Worm (Caenorhabditis elegans): ENCODE results near the gene fbxb-118.

Gene fbxb-118

DNA sequence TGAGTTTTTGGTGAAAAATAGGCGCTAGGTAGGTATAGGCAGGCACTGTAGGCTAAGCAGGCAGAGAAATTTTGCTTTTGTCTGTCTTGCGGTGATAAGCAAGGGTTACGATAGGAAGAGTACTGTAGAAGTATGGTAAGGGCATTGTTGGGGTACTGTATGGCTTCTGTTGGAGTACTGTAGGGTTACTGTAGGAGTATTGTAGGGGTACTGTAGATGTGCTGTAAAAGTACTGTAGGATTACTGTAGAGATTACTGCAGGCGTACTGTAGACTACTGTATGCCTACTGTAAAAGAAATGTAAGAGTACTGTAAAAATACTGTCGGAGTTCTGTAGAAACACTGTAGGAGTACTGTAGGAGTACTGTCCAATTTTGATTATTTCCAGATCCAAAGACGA, 28.6 kb upstream of the fbxb-118 start:
- no peak for TF ChIP-seq Y67H2A.10 (GFP tag; conservative IDR thresholded peaks at IDR 0.05)
- no peak for TF ChIP-seq F57A8.1 (GFP tag; optimal IDR thresholded peaks at IDR 0.05)
- TF ChIP-seq ceh-40 (GFP tag; IDR thresholded peaks at IDR 0.05), result no peak
- TF ChIP-seq ztf-25 (GFP tag; IDR thresholded peaks at IDR 0.05), result no peak
- TF ChIP-seq K12H6.12 (tag; optimal IDR thresholded peaks at IDR 0.05), result peak; percentile 88
- TF ChIP-seq F57C9.4 (tag; optimal IDR thresholded peaks at IDR 0.05), result no peak
- TF ChIP-seq C17E4.6 (GFP tag; IDR thresholded peaks at IDR 0.05), result no peak
- TF ChIP-seq cebp-2 (GFP tag; IDR thresholded peaks at IDR 0.05), result 0 out of 2 replicates have a peak, but pooled peaks have one; percentile 53

DNA sequence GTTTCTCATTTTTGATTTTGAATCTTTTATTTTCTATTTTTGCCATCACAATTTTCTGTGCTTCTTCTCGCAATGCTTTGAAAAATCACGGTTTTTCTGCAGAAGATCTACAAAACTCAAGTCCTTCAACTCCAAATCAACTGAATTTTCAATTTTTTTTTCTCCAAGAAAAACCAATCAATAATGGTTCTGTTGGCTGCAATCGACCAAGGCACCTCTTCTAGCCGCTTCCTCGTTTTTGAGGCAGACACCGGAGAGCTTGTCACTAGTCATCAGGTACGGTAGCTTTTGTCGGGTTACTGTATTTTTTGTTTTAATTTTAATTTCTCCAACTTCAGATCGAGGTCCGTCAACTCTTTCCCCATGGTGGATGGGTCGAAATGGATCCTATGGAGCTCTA, 27.9 kb upstream of the fbxb-118 start, which contains the start of gene R11F4.1:
Gene R11F4.1, plus strand, starts transcription at position 103 of the 400 bp plus-strand sequence.
- TF ChIP-seq ceh-27 (GFP tag; optimal IDR thresholded peaks at IDR 0.05) (no peak), K11D2.4 (GFP tag; IDR thresholded peaks at IDR 0.05) (0 out of 2 replicates have a peak, but pooled peaks have one; percentile 11), F10E7.11 (tag; optimal IDR thresholded peaks at IDR 0.05) (no peak)

DNA sequence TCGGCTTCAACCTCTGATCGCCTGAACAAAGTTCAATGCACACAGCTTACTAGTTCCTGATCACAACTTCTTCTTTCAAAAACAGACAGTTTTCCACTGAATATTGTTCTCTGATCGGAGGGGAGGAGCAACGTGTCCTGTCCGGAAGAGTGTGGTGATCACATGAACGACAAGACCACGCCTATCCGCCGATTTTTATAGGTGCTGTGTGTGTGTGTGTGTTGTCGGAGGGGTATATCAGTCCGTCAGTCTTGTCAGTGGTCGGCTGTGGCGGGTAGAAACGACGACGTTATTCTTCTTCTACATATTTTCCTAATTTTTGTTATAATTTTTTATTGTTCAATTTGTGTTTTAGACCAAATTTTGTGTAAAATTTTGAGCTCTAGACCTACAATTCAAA, 26.9 kb upstream of the fbxb-118 start:
- TF ChIP-seq lsl-1 (GFP tag; optimal IDR thresholded peaks at IDR 0.05), result no peak
- no peak for TF ChIP-seq dox-1 (GFP tag; IDR thresholded peaks at IDR 0.05)
- TF ChIP-seq K12H6.12 (tag; optimal IDR thresholded peaks at IDR 0.05), result no peak
- TF ChIP-seq rcor-1 (GFP tag; IDR thresholded peaks at IDR 0.05), result no peak
- TF ChIP-seq B0261.1 (tag; optimal IDR thresholded peaks at IDR 0.05), result no peak
- TF ChIP-seq pha-4 (tag; optimal IDR thresholded peaks at IDR 0.05), result no peak
- TF ChIP-seq rec-8 (tag; optimal IDR thresholded peaks at IDR 0.05), result no peak
- no peak for TF ChIP-seq mes-4 (tag; optimal IDR thresholded peaks at IDR 0.05)
- TF ChIP-seq hrde-1 (tag; optimal IDR thresholded peaks at IDR 0.05; ENCODE audit: borderline replicate concordance), result no peak
- TF ChIP-seq Y56A3A.18 (GFP tag; IDR thresholded peaks at IDR 0.05), result no peak
- no peak for TF ChIP-seq nhr-80 (tag; optimal IDR thresholded peaks at IDR 0.05)
- TF ChIP-seq ztf-26 (tag; optimal IDR thresholded peaks at IDR 0.05), result no peak
- no peak for TF ChIP-seq F33H1.4 (GFP tag; IDR thresholded peaks at IDR 0.05)
- no peak for TF ChIP-seq B0336.3 (GFP tag; IDR thresholded peaks at IDR 0.05)
- TF ChIP-seq dpl-1 (GFP tag; optimal IDR thresholded peaks at IDR 0.05), result no peak

DNA sequence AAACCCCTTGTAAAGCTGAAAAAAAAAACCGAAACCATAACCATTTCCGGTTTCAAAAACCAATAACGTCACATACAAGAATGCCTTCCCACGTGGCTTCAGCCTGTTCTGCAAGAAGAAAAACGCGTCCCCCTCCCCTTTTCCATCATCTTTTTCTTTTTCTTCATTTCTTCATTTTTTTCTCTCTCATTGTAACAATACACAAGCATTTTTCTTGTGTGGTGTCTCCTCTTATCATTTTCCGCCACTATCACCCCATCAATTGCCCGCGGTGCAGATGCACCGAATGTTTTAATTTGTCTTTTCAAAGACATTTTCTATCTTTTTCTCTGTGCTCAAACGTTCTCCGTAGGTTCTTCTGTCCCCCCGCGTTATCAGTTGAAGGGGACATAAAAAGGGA, 25.3 kb upstream of the fbxb-118 start:
- no peak for TF ChIP-seq ztf-25 (GFP tag; IDR thresholded peaks at IDR 0.05)
- no peak for TF ChIP-seq egl-44 (GFP tag; IDR thresholded peaks at IDR 0.05)
- no peak for TF ChIP-seq hrde-1 (tag; optimal IDR thresholded peaks at IDR 0.05; ENCODE audit: borderline replicate concordance)
- no peak for TF ChIP-seq lag-1 (GFP tag; IDR thresholded peaks at IDR 0.05)
- no peak for TF ChIP-seq Y79H2A.3 (GFP tag; conservative IDR thresholded peaks at IDR 0.05)
- no peak for TF ChIP-seq T07F8.4 (tag; optimal IDR thresholded peaks at IDR 0.05)
- TF ChIP-seq nhr-90 (tag; optimal IDR thresholded peaks at IDR 0.05), result peak; percentile 59
- no peak for TF ChIP-seq mes-4 (tag; optimal IDR thresholded peaks at IDR 0.05)
- TF ChIP-seq cebp-2 (GFP tag; IDR thresholded peaks at IDR 0.05), result no peak
- TF ChIP-seq somi-1 (GFP tag; optimal IDR thresholded peaks at IDR 0.05), result peak; percentile 93
- peak; percentile 86 for TF ChIP-seq lin-40 (tag; optimal IDR thresholded peaks at IDR 0.05)
- TF ChIP-seq ama-1 (optimal IDR thresholded peaks at IDR 0.05), result no peak
- TF ChIP-seq ama-1 (GFP tag; optimal IDR thresholded peaks at IDR 0.05), result no peak
- no peak for TF ChIP-seq dpff-1 (tag; optimal IDR thresholded peaks at IDR 0.05)
- no peak for TF ChIP-seq rec-8 (tag; optimal IDR thresholded peaks at IDR 0.05)
- TF ChIP-seq ztf-3 (GFP tag; optimal IDR thresholded peaks at IDR 0.05), result no peak
- no peak for TF ChIP-seq hmg-1.2 (GFP tag; IDR thresholded peaks at IDR 0.05)
- no peak for TF ChIP-seq ceh-91 (GFP tag; IDR thresholded peaks at IDR 0.05)
- no peak for TF ChIP-seq him-1 (tag; optimal IDR thresholded peaks at IDR 0.05)
- TF ChIP-seq F22D6.2 (tag; optimal IDR thresholded peaks at IDR 0.05), result peak; percentile 93
- TF ChIP-seq F49E8.2 (tag; optimal IDR thresholded peaks at IDR 0.05; ENCODE audit: insufficient read depth), result no peak
- no peak for TF ChIP-seq Y95B8A.8 (GFP tag; IDR thresholded peaks at IDR 0.05)
- no peak for TF ChIP-seq B0035.1 (tag; optimal IDR thresholded peaks at IDR 0.05)
- TF ChIP-seq ceh-27 (GFP tag; optimal IDR thresholded peaks at IDR 0.05), result no peak
- no peak for TF ChIP-seq bed-1 (GFP tag; IDR thresholded peaks at IDR 0.05)
- no peak for TF ChIP-seq F57C9.4 (tag; optimal IDR thresholded peaks at IDR 0.05)
- no peak for TF ChIP-seq efl-1 (GFP tag; optimal IDR thresholded peaks at IDR 0.05)

All from whole organism, young adult.